Fruit fly (Drosophila melanogaster) whole organism, embryonic: ENCODE measurements around the gene CG8671.

Experiments
- CG15696 ChIP-seq: fragments of 200-800 bp; sonication (Bioruptor generic); optimal IDR thresholded peaks from 2 replicates; lab custom pipeline; 2019; ENCODE audit warnings: missing biosample characterization, mild to moderate bottlenecking, missing genetic modification characterization, moderate library complexity
- CG16813 ChIP-seq: fragments of 200-800 bp; sonication (Bioruptor generic); IDR thresholded peaks from 3 replicates; pipeline ENCODE4 v1.3.6; 2022; ENCODE audit warnings: missing biosample characterization, missing genetic modification characterization; ENCODE audit not compliant: partially characterized antibody
- Hsf ChIP-seq: fragments of 200-800 bp; sonication (Bioruptor generic); optimal IDR thresholded peaks from 3 replicates; lab custom pipeline; 2016; ENCODE audit warnings: missing biosample characterization, missing genetic modification characterization
- pros ChIP-seq: fragments of 200-800 bp; sonication (Bioruptor generic); optimal IDR thresholded peaks from 3 replicates; lab custom pipeline; 2019; ENCODE audit warnings: missing biosample characterization, mild to moderate bottlenecking, missing genetic modification characterization, moderate library complexity

DNA sequence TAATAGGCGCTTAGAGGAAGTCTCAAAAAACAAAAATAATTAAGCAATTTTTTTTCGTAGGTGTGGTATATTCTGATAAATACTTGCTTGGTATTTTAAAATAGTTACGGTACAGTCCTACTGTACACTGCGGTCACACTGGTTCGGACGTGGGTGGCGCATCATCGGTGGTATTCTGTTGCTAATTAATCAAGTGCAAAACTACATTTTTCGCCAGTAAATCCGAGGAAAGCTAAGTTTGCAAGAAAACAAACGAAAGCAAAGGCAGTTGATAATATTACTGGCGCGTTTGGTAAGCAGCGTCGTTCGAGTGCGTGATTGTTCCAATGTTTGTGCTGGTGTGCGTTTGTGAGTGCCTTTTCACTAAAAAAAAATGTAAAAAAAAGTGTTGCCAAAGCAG, at the start of gene CG8671:
- no peak for TF ChIP-seq CG15696 (tag; lab: Kevin White, UChicago)
- TF ChIP-seq CG16813 (GFP tag; lab: Robert Waterston, UW) = no peak
- TF ChIP-seq Hsf (GFP tag; lab: Kevin White, UChicago) = no peak
- TF ChIP-seq pros (GFP tag; lab: Kevin White, UChicago) = no peak
